Fruit fly (Drosophila melanogaster) S2 (cell line): ENCODE measurements around the gene Ythdc1.

ENCODE experiments used
- CG8478 ChIP-seq: fragments of >200 bp; optimal IDR thresholded peaks from 2 replicates; lab custom pipeline; 2018
- CTCF ChIP-seq, 2 experiments: fragments of >200 bp; optimal IDR thresholded peaks; 2 replicates each; lab custom pipeline; 2018

DNA sequence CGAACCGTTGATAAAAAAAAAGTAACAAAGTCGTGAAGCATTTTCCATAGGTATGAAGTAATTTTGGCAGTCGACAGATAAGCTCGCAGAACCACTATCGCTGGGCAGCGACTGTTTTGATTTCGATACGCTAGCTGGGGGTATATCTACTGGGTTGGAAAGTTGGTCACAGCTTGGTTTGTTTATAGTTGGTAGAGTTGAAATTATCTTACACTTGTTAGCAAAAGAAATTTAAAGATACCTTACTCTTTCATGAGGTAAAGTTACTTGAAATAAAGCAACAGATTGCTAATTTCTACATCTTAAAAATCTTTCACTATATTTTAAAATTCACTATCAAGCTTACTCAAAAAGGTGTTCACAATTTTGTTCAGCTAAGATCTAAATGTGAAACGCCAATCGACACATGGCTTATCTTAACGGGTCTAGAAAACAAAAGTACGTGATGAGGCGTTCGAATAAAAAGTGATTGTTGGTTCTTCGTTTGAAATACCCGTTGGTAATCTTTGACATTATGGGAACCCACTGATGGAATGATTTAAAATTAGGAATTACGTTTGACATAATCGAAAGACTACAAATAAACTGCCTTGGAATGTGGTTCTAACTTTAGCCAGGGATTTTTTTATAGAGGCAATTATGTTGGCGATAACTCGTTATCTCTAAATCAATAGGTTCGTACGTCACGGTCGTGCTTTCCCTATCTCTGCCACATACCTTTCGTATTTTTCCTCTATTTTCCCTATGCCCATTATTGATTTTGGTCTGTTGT lies 23.2 kb downstream of the Ythdc1 start:
- TF ChIP-seq CG8478 (lab: Kevin White, UChicago) (no peak), CTCF (optimal IDR thresholded peaks at IDR 0.05; lab: Kevin White, UChicago) (no peak)
